Fruit fly (Drosophila melanogaster) whole organism, embryonic: Measurements from ENCODE around the gene CG7298.

Experiments
- Blimp-1 ChIP-seq: fragments of 200-800 bp; sonication (Bioruptor generic); optimal IDR thresholded peaks from 3 replicates; lab custom pipeline; 2018; ENCODE audit warnings: missing biosample characterization, missing genetic modification characterization, mild to moderate bottlenecking, moderate library complexity, missing genetic modification reagents
- CG10267 ChIP-seq: fragments of 200-800 bp; sonication (Bioruptor generic); optimal IDR thresholded peaks from 2 replicates; lab custom pipeline; 2018; ENCODE audit warnings: missing biosample characterization, mild to moderate bottlenecking, missing genetic modification characterization, moderate library complexity
- CG11247 ChIP-seq: fragments of 200-800 bp; sonication (Bioruptor generic); IDR thresholded peaks from 2 replicates; pipeline ENCODE4 v1.3.6; 2022; ENCODE audit warnings: missing biosample characterization, missing genetic modification characterization
- CG12071 ChIP-seq: fragments of 200-800 bp; sonication (Bioruptor generic); optimal IDR thresholded peaks from 3 replicates; lab custom pipeline; 2018; ENCODE audit warnings: missing biosample characterization, mild to moderate bottlenecking, missing genetic modification characterization
- CG12155 ChIP-seq: fragments of 200-800 bp; sonication (Bioruptor generic); optimal IDR thresholded peaks from 3 replicates; lab custom pipeline; 2016; ENCODE audit warnings: missing biosample characterization, missing genetic modification characterization
- CG1233 ChIP-seq: fragments of 200-800 bp; sonication (Bioruptor generic); optimal IDR thresholded peaks from 4 replicates; lab custom pipeline; 2018; ENCODE audit warnings: missing biosample characterization, mild to moderate bottlenecking, missing genetic modification characterization
- CG13424 ChIP-seq: fragments of 200-800 bp; sonication (Bioruptor generic); optimal IDR thresholded peaks from 2 replicates; lab custom pipeline; 2019; ENCODE audit warnings: missing biosample characterization, mild to moderate bottlenecking, missing genetic modification characterization, moderate library complexity
- CG16815 ChIP-seq: fragments of 200-800 bp; sonication (Bioruptor generic); optimal IDR thresholded peaks from 3 replicates; lab custom pipeline; 2017; ENCODE audit warnings: missing biosample characterization, mild to moderate bottlenecking, missing genetic modification characterization
- CG17385 ChIP-seq: fragments of 200-800 bp; sonication (Bioruptor generic); optimal IDR thresholded peaks from 3 replicates; lab custom pipeline; 2018; ENCODE audit warnings: missing biosample characterization, mild to moderate bottlenecking, missing genetic modification characterization
- CG34224 ChIP-seq: fragments of 200-800 bp; sonication (Bioruptor generic); IDR thresholded peaks from 3 replicates; pipeline ENCODE4 v1.3.6; 2022; ENCODE audit warnings: missing biosample characterization, missing genetic modification characterization; ENCODE audit not compliant: partially characterized antibody
- CG34376 ChIP-seq: fragments of 200-800 bp; sonication (Bioruptor generic); optimal IDR thresholded peaks from 2 replicates; lab custom pipeline; 2018; ENCODE audit warnings: missing biosample characterization, mild to moderate bottlenecking, missing genetic modification characterization
- CG34422 ChIP-seq: fragments of 200-800 bp; sonication (Bioruptor generic); IDR thresholded peaks from 3 replicates; pipeline ENCODE4 v1.3.6; 2022; ENCODE audit warnings: missing biosample characterization, missing genetic modification characterization
- CG6854 ChIP-seq: fragments of 200-800 bp; sonication (Bioruptor generic); optimal IDR thresholded peaks from 3 replicates; lab custom pipeline; 2017; ENCODE audit warnings: missing biosample characterization, mild to moderate bottlenecking, missing genetic modification characterization
- Dref ChIP-seq: fragments of 200-800 bp; sonication (Bioruptor generic); IDR thresholded peaks from 2 replicates; pipeline ENCODE4 v1.3.6; 2022; ENCODE audit warnings: missing biosample characterization, missing genetic modification characterization
- Gug ChIP-seq: fragments of 200-800 bp; sonication (Bioruptor generic); IDR thresholded peaks from 4 replicates; pipeline ENCODE4 v1.3.6; 2022; ENCODE audit warnings: missing biosample characterization, missing genetic modification characterization
- H15 ChIP-seq: fragments of 200-800 bp; sonication (Bioruptor generic); IDR thresholded peaks from 3 replicates; pipeline ENCODE4 v1.3.6; 2022; ENCODE audit warnings: missing biosample characterization, missing genetic modification characterization
- HLH54F ChIP-seq: fragments of 200-800 bp; sonication (Bioruptor generic); optimal IDR thresholded peaks from 3 replicates; lab custom pipeline; 2016; ENCODE audit warnings: missing biosample characterization, missing genetic modification characterization
- Hey ChIP-seq: fragments of 200-800 bp; sonication (Bioruptor generic); optimal IDR thresholded peaks from 3 replicates; lab custom pipeline; 2018; ENCODE audit warnings: missing biosample characterization, mild to moderate bottlenecking, missing genetic modification characterization
- Hr78 ChIP-seq, 2 experiments: fragments of 200-800 bp in 1 of 2; fragments of >200 bp in 1 of 2; sonication (Bioruptor generic) in 1 of 2; optimal IDR thresholded peaks; 2 replicates each; lab custom pipeline; 2017 to 2019; ENCODE audit warnings: missing biosample characterization in 2 of 2, missing genetic modification characterization in 2 of 2, mild to moderate bottlenecking in 1 of 2, moderate library complexity in 1 of 2
- MTF-1 ChIP-seq: fragments of 200-800 bp; sonication (Bioruptor generic); optimal IDR thresholded peaks from 2 replicates; lab custom pipeline; 2018; ENCODE audit warnings: missing biosample characterization, mild to moderate bottlenecking, missing genetic modification characterization, borderline replicate concordance
- NC2α ChIP-seq: fragments of 200-800 bp; sonication (Bioruptor generic); optimal IDR thresholded peaks from 2 replicates; lab custom pipeline; 2016; ENCODE audit warnings: missing biosample characterization, missing genetic modification characterization
- Nf-YC ChIP-seq: fragments of 200-800 bp; optimal IDR thresholded peaks from 3 replicates; lab custom pipeline; 2019; ENCODE audit warnings: missing biosample characterization, mild to moderate bottlenecking, missing genetic modification characterization, moderate library complexity
- PHDP ChIP-seq: fragments of 200-800 bp; sonication (Bioruptor generic); optimal IDR thresholded peaks from 3 replicates; lab custom pipeline; 2018; ENCODE audit warnings: missing biosample characterization, mild to moderate bottlenecking, missing genetic modification characterization, moderate library complexity
- Pdp1 ChIP-seq, 2 experiments: fragments of 200-800 bp; sonication (Bioruptor generic); optimal IDR thresholded peaks; 3 replicates each; lab custom pipeline; 2016; ENCODE audit warnings: missing biosample characterization in 2 of 2, missing genetic modification characterization in 2 of 2, mild to moderate bottlenecking in 1 of 2, moderate library complexity in 1 of 2
- ara ChIP-seq: fragments of 200-800 bp; sonication (Bioruptor generic); IDR thresholded peaks from 2 replicates; pipeline ENCODE4 v1.3.6; 2022; ENCODE audit warnings: missing biosample characterization, missing genetic modification characterization
- cas ChIP-seq: fragments of 200-800 bp; sonication (Bioruptor generic); IDR thresholded peaks from 2 replicates; pipeline ENCODE4 v1.3.6; 2022; ENCODE audit warnings: missing biosample characterization, missing genetic modification characterization
- chn ChIP-seq: fragments of 200-800 bp; sonication (Bioruptor generic); optimal IDR thresholded peaks from 2 replicates; lab custom pipeline; 2016; ENCODE audit warnings: missing biosample characterization, missing genetic modification characterization
- ci ChIP-seq: fragments of 200-800 bp; sonication (Bioruptor generic); IDR thresholded peaks from 3 replicates; pipeline ENCODE4 v1.3.6; 2022; ENCODE audit warnings: missing biosample characterization, missing genetic modification characterization
- dmrt11E ChIP-seq: fragments of 200-800 bp; sonication (Bioruptor generic); optimal IDR thresholded peaks from 3 replicates; lab custom pipeline; 2018; ENCODE audit warnings: missing biosample characterization, mild to moderate bottlenecking, missing genetic modification characterization, moderate library complexity
- exex ChIP-seq: fragments of 200-800 bp; sonication (Bioruptor generic); optimal IDR thresholded peaks from 4 replicates; lab custom pipeline; 2018; ENCODE audit warnings: missing biosample characterization, mild to moderate bottlenecking, missing genetic modification characterization, moderate library complexity
- hth ChIP-seq: fragments of >200 bp; optimal IDR thresholded peaks from 2 replicates; lab custom pipeline; 2017; ENCODE audit warnings: inconsistent platforms
- kni ChIP-seq: fragments of 200-800 bp; sonication (Bioruptor generic); optimal IDR thresholded peaks from 3 replicates; lab custom pipeline; 2017; ENCODE audit warnings: mild to moderate bottlenecking, missing biosample characterization, missing genetic modification reagents, missing genetic modification characterization
- knrl ChIP-seq: fragments of 200-800 bp; sonication (Bioruptor generic); IDR thresholded peaks from 3 replicates; pipeline ENCODE4 v1.3.6; 2022; ENCODE audit warnings: missing biosample characterization, missing genetic modification characterization; ENCODE audit not compliant: partially characterized antibody
- lab ChIP-seq: fragments of 200-800 bp; sonication (Bioruptor generic); optimal IDR thresholded peaks from 3 replicates; lab custom pipeline; 2017; ENCODE audit warnings: missing biosample characterization, missing genetic modification characterization, mild to moderate bottlenecking, moderate library complexity, missing genetic modification reagents
- lola ChIP-seq, 3 experiments: fragments of >200 bp in 2 of 3; fragments of 200-800 bp in 1 of 3; sonication (Bioruptor generic) in 1 of 3; optimal IDR thresholded peaks; 2 replicates each; lab custom pipeline; 2017 to 2019; ENCODE audit warnings: missing biosample characterization in 3 of 3, missing genetic modification characterization in 3 of 3, mild to moderate bottlenecking in 1 of 3, moderate library complexity in 1 of 3
- mirr ChIP-seq: fragments of 200-800 bp; sonication (Bioruptor generic); optimal IDR thresholded peaks from 3 replicates; lab custom pipeline; 2018; ENCODE audit warnings: missing biosample characterization, mild to moderate bottlenecking, missing genetic modification characterization
- odd ChIP-seq: fragments of 200-800 bp; sonication (Bioruptor generic); optimal IDR thresholded peaks from 2 replicates; lab custom pipeline; 2017; ENCODE audit warnings: missing biosample characterization, mild to moderate bottlenecking, missing genetic modification characterization
- psq ChIP-seq: fragments of 200-800 bp; sonication (Bioruptor generic); optimal IDR thresholded peaks from 2 replicates; lab custom pipeline; 2017; ENCODE audit warnings: missing biosample characterization, missing genetic modification characterization
- repo ChIP-seq: fragments of 200-800 bp; sonication (Bioruptor generic); optimal IDR thresholded peaks from 2 replicates; lab custom pipeline; 2016; ENCODE audit warnings: missing biosample characterization, missing genetic modification characterization
- run ChIP-seq: fragments of 200-800 bp; sonication (Bioruptor generic); optimal IDR thresholded peaks from 3 replicates; lab custom pipeline; 2018; ENCODE audit warnings: missing biosample characterization, mild to moderate bottlenecking, missing genetic modification characterization
- sd ChIP-seq: fragments of 200-800 bp; sonication (Bioruptor generic); optimal IDR thresholded peaks from 3 replicates; lab custom pipeline; 2018; ENCODE audit warnings: missing biosample characterization, mild to moderate bottlenecking, missing genetic modification characterization, moderate library complexity
- sug ChIP-seq: fragments of 200-800 bp; optimal IDR thresholded peaks from 2 replicates; lab custom pipeline; 2019; ENCODE audit warnings: missing biosample characterization, mild to moderate bottlenecking, missing genetic modification characterization, moderate library complexity
- toy ChIP-seq: fragments of 200-800 bp; sonication (Bioruptor generic); IDR thresholded peaks from 2 replicates; pipeline ENCODE4 v1.3.6; 2022; ENCODE audit warnings: missing biosample characterization, missing genetic modification characterization
- zen2 ChIP-seq: fragments of 200-800 bp; sonication (Bioruptor generic); IDR thresholded peaks from 3 replicates; pipeline ENCODE4 v1.3.6; 2022; ENCODE audit warnings: missing biosample characterization, missing genetic modification characterization; ENCODE audit not compliant: partially characterized antibody

Gene CG7298

DNA sequence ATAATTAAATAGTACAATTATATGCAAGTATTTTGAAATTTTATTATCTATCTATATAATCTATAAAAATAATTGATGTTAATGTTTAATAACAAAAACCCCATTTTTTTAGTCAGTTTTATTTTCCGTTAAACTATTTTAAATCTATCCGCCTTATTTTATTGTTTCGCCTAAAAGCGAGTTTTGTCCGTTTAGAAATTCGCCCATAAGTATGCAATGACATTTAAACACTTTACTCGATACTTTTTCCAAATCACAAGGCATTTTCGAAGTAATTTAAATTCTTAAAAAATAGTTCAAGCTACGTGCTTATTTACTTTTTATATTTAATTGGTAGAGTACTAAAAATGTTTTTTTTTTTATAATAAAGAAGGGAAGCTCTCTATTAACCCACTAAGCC, 17.4 kb upstream of the CG7298 start (continued):
- no peak for TF ChIP-seq knrl (GFP tag; lab: Robert Waterston, UW)
- TF ChIP-seq, all 482 proteins: peak for 7

DNA sequence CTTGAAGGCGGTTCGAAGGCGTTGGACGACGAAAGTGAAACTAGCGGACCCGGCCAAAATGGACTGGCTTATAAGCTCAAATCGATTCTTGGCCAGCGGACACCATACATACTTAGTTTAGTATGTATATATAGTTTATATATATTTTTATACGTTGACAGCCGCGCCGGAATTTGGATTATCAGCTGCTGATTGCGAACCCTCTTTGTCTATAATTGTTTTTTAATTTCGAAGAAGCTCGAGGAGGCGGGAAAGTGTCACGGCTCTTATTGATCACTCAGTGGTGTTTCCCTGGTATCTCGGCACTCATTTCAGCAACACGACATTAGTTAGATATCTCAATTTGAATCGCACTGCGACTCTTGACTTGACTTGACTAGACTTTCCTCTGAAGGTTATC, 16.9 kb upstream of the CG7298 start, which contains the start of gene CG6933:
Gene CG6933 (minus strand): TSS at position 47 of the 400 bp plus-strand sequence.
- TF ChIP-seq dmrt11E (tag; lab: Kevin White, UChicago) = no peak
- TF ChIP-seq exex = peak; percentile 98
- no peak for TF ChIP-seq ci
- TF ChIP-seq sd (tag; lab: Kevin White, UChicago) = peak; percentile 70

dm6 chr3L:20212022-20212421, 8.5 kb upstream of the CG7298 start, which contains the start of gene CG7017:
Gene CG7017, minus strand, starts transcription at chr3L:20212122.
- TF ChIP-seq hth (no peak), CG13424 (no peak), PHDP (tag; lab: Kevin White, UChicago) (no peak), lab (GFP tag; lab: Kevin White, UChicago) (no peak), ara (GFP tag; lab: Robert Waterston, UW) (no peak), CG12071 (GFP tag; lab: Kevin White, UChicago) (no peak), Hr78 (GFP tag; optimal IDR thresholded peaks at IDR 0.05; lab: Kevin White, UChicago) (no peak), toy (no peak), MTF-1 (no peak), NC2α (GFP tag; lab: Kevin White, UChicago) (no peak), run (tag; lab: Kevin White, UChicago) (no peak), CG17385 (GFP tag; lab: Kevin White, UChicago) (no peak), CG16815 (no peak)
- TF ChIP-seq, all 482 proteins: peak for 0

DNA sequence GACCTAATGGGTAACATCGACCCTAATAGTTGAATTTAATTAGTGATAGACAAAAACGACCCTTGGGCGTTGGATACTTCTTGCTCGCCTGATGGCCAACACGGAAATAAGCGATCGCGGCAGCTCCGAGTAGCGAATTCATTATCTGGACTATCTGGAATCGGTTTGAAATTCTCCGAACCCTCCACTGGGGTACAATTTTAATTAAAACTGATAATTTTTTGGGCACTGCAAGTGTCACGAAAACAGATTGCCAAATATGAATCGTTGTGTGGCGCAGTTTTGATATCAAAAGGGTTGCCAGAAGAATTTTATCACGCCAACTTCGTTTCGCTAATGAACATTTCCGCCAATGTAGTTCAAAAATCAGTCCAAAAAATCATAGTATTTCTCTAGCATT, 6.4 kb upstream of the CG7298 start:
- TF ChIP-seq sug (peak; percentile 20), mirr (GFP tag; lab: Kevin White, UChicago) (peak; percentile 76), cas (GFP tag; lab: Robert Waterston, UW) (no peak), exex (peak; percentile 72), sd (tag; lab: Kevin White, UChicago) (peak; percentile 24), CG11247 (GFP tag; lab: Robert Waterston, UW) (no peak)

DNA sequence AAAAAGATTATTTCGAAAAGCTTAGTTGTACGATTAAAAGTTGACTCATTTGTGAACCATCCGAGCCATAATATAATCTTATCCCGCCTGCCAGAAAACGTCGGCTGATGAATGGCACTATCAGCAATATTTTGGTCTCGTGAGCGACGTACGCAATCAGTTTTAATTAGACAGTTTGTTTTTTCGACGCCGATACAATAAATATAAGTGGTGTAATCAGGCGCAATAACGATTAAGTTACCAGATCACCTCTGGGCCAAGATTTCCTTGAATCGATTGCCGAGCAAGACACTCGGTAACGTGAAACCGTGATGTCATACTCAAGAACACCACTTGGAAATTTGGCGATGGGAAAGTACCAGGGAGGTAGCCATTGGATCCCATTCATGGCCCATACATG, 5.6 kb upstream of the CG7298 start:
- TF ChIP-seq Dref = no peak
- peak in 1 of 2 experiments; percentile 76 for TF ChIP-seq Pdp1 (GFP tag; optimal IDR thresholded peaks at IDR 0.05; lab: Kevin White, UChicago)
- TF ChIP-seq CG34224 (GFP tag; lab: Robert Waterston, UW) = no peak
- no peak for TF ChIP-seq Nf-YC (tag; lab: Kevin White, UChicago)
- TF ChIP-seq repo (GFP tag; lab: Kevin White, UChicago) = no peak
- no peak for TF ChIP-seq CG34422
- no peak for TF ChIP-seq CG1233 (GFP tag; lab: Kevin White, UChicago)
- no peak for TF ChIP-seq odd (GFP tag; lab: Kevin White, UChicago)
- no peak for TF ChIP-seq chn
- no peak for TF ChIP-seq zen2
- no peak for TF ChIP-seq H15 (GFP tag; lab: Robert Waterston, UW)
- TF ChIP-seq CG10267 = no peak
- TF ChIP-seq Blimp-1 (GFP tag; lab: Kevin White, UChicago) = no peak
- peak; percentile 90 for TF ChIP-seq sug
- no peak for TF ChIP-seq psq (GFP tag; lab: Kevin White, UChicago)
- TF ChIP-seq Gug = no peak
- TF ChIP-seq CG6854 (GFP tag; lab: Kevin White, UChicago) = no peak
- TF ChIP-seq CG34376 = peak; percentile 90
- TF ChIP-seq CG12155 (GFP tag; lab: Kevin White, UChicago) = no peak
- TF ChIP-seq HLH54F (GFP tag; lab: Kevin White, UChicago) = no peak
- TF ChIP-seq lola (GFP tag; optimal IDR thresholded peaks at IDR 0.05; lab: Kevin White, UChicago) = no peak
- TF ChIP-seq kni = no peak
- TF ChIP-seq Hey = peak; percentile 75
